Fruit fly (Drosophila melanogaster) whole organism, prepupa: ENCODE results near the gene Flacc.

Experiments
- Blimp-1 ChIP-seq: fragments of 200-800 bp; sonication (Bioruptor generic); optimal IDR thresholded peaks from 3 replicates; lab custom pipeline; 2017; ENCODE audit warnings: missing biosample characterization, missing genetic modification characterization, mild to moderate bottlenecking, moderate library complexity, missing genetic modification reagents
- CG10631 ChIP-seq: fragments of 200-800 bp; sonication (Bioruptor generic); optimal IDR thresholded peaks from 2 replicates; lab custom pipeline; 2016; ENCODE audit warnings: missing biosample characterization, missing genetic modification characterization
- CG10669 ChIP-seq: fragments of 200-800 bp; sonication (Bioruptor generic); optimal IDR thresholded peaks from 3 replicates; lab custom pipeline; 2018; ENCODE audit warnings: missing biosample characterization, mild to moderate bottlenecking, missing genetic modification characterization, moderate library complexity
- CG11294 ChIP-seq: fragments of 200-800 bp; sonication (Bioruptor generic); IDR thresholded peaks from 2 replicates; pipeline ENCODE4 v1.3.6; 2022; ENCODE audit warnings: missing biosample characterization, missing genetic modification characterization
- CG11762 ChIP-seq: fragments of 200-800 bp; sonication (Bioruptor generic); optimal IDR thresholded peaks from 3 replicates; lab custom pipeline; 2016; ENCODE audit warnings: missing biosample characterization, missing genetic modification characterization; ENCODE audit not compliant: insufficient read depth
- CG15336 ChIP-seq: fragments of 200-800 bp; sonication (Bioruptor generic); IDR thresholded peaks from 2 replicates; pipeline ENCODE4 v1.3.6; 2022; ENCODE audit warnings: missing biosample characterization, missing genetic modification characterization
- CG1621 ChIP-seq: fragments of 200-800 bp; sonication (Bioruptor generic); optimal IDR thresholded peaks from 3 replicates; lab custom pipeline; 2018; ENCODE audit warnings: missing biosample characterization, mild to moderate bottlenecking, missing genetic modification characterization
- CG3032 ChIP-seq: fragments of 200-800 bp; optimal IDR thresholded peaks from 2 replicates; lab custom pipeline; 2019; ENCODE audit warnings: missing biosample characterization, mild to moderate bottlenecking, missing genetic modification characterization, moderate library complexity
- CG32006 ChIP-seq: fragments of 200-800 bp; sonication (Bioruptor generic); optimal IDR thresholded peaks from 3 replicates; lab custom pipeline; 2017; ENCODE audit warnings: missing biosample characterization, mild to moderate bottlenecking, missing genetic modification characterization
- CG34406 ChIP-seq: fragments of 200-800 bp; sonication (Bioruptor generic); optimal IDR thresholded peaks from 3 replicates; lab custom pipeline; 2016; ENCODE audit warnings: missing biosample characterization, missing genetic modification characterization
- CG3919 ChIP-seq: fragments of 200-800 bp; sonication (Bioruptor generic); optimal IDR thresholded peaks from 3 replicates; lab custom pipeline; 2016; ENCODE audit warnings: missing biosample characterization, missing genetic modification characterization
- CG6276 ChIP-seq: fragments of 200-800 bp; sonication (Bioruptor generic); optimal IDR thresholded peaks from 2 replicates; lab custom pipeline; 2017; ENCODE audit warnings: missing biosample characterization, mild to moderate bottlenecking, missing genetic modification characterization
- CG6792 ChIP-seq: fragments of 200-800 bp; sonication (Bioruptor generic); optimal IDR thresholded peaks from 3 replicates; lab custom pipeline; 2016; ENCODE audit warnings: missing biosample characterization, missing genetic modification characterization
- CG6808 ChIP-seq: fragments of 200-800 bp; sonication (Bioruptor generic); optimal IDR thresholded peaks from 3 replicates; lab custom pipeline; 2017; ENCODE audit warnings: missing biosample characterization, missing genetic modification characterization, mild to moderate bottlenecking, moderate library complexity, missing genetic modification reagents
- CG6854 ChIP-seq: fragments of 200-800 bp; sonication (Bioruptor generic); optimal IDR thresholded peaks from 2 replicates; lab custom pipeline; 2017; ENCODE audit warnings: missing biosample characterization, mild to moderate bottlenecking, missing genetic modification characterization
- CG7368 ChIP-seq: fragments of 200-800 bp; sonication (Bioruptor generic); optimal IDR thresholded peaks from 3 replicates; lab custom pipeline; 2016; ENCODE audit warnings: missing biosample characterization, missing genetic modification characterization
- CG8119 ChIP-seq: fragments of 200-800 bp; sonication (Bioruptor generic); IDR thresholded peaks from 3 replicates; pipeline ENCODE4 v1.3.6; 2022; ENCODE audit warnings: missing biosample characterization, missing genetic modification characterization
- CG8319 ChIP-seq: fragments of 200-800 bp; sonication (Bioruptor generic); optimal IDR thresholded peaks from 3 replicates; lab custom pipeline; 2016; ENCODE audit warnings: missing biosample characterization, missing genetic modification characterization
- CG8632 ChIP-seq: fragments of 200-800 bp; sonication (Bioruptor generic); optimal IDR thresholded peaks from 3 replicates; lab custom pipeline; 2016; ENCODE audit warnings: missing biosample characterization, missing genetic modification characterization
- CG9139 ChIP-seq: fragments of 200-800 bp; sonication (Bioruptor generic); optimal IDR thresholded peaks from 3 replicates; lab custom pipeline; 2017; ENCODE audit warnings: missing biosample characterization, mild to moderate bottlenecking, missing genetic modification characterization
- Eip75B ChIP-seq: fragments of 200-800 bp; sonication (Bioruptor generic); optimal IDR thresholded peaks from 3 replicates; lab custom pipeline; 2016; ENCODE audit warnings: missing biosample characterization, missing genetic modification characterization
- Eip78C ChIP-seq: fragments of 200-800 bp; sonication (Bioruptor generic); peaks from one replicate; lab custom pipeline; 2016; ENCODE audit warnings: missing biosample characterization, missing genetic modification characterization
- Eip93F ChIP-seq: fragments of 200-800 bp; sonication (Bioruptor generic); optimal IDR thresholded peaks from 2 replicates; lab custom pipeline; 2016; ENCODE audit warnings: missing biosample characterization, mild to moderate bottlenecking, missing genetic modification characterization
- Ets96B ChIP-seq: fragments of 200-800 bp; optimal IDR thresholded peaks from 2 replicates; lab custom pipeline; 2019; ENCODE audit warnings: missing biosample characterization, mild to moderate bottlenecking, missing genetic modification characterization, moderate library complexity
- Hr39 ChIP-seq: fragments of 200-800 bp; sonication (Bioruptor generic); optimal IDR thresholded peaks from 2 replicates; lab custom pipeline; 2016; ENCODE audit warnings: missing biosample characterization, missing genetic modification characterization
- Hr4 ChIP-seq: fragments of 200-800 bp; sonication (Bioruptor generic); optimal IDR thresholded peaks from 3 replicates; lab custom pipeline; 2016; ENCODE audit warnings: missing biosample characterization, missing genetic modification characterization
- Met ChIP-seq: fragments of 200-800 bp; sonication (Bioruptor generic); optimal IDR thresholded peaks from 3 replicates; lab custom pipeline; 2016; ENCODE audit warnings: missing biosample characterization, missing genetic modification characterization
- OdsH ChIP-seq: fragments of 200-800 bp; sonication (Bioruptor generic); optimal IDR thresholded peaks from 3 replicates; lab custom pipeline; 2016; ENCODE audit warnings: missing biosample characterization, missing genetic modification characterization
- Smox ChIP-seq: fragments of 200-800 bp; sonication (Bioruptor generic); optimal IDR thresholded peaks from 3 replicates; lab custom pipeline; 2016; ENCODE audit warnings: missing biosample characterization, missing genetic modification characterization
- Sox102F ChIP-seq: fragments of 200-800 bp; sonication (Bioruptor generic); optimal IDR thresholded peaks from 2 replicates; lab custom pipeline; 2016; ENCODE audit warnings: missing biosample characterization, mild to moderate bottlenecking, missing genetic modification characterization
- Sox14 ChIP-seq: fragments of 200-800 bp; sonication (Bioruptor generic); optimal IDR thresholded peaks from 3 replicates; lab custom pipeline; 2016; ENCODE audit warnings: missing biosample characterization, missing genetic modification characterization
- Sox15 ChIP-seq: fragments of 200-800 bp; sonication (Bioruptor generic); optimal IDR thresholded peaks from 3 replicates; lab custom pipeline; 2016; ENCODE audit warnings: missing biosample characterization, missing genetic modification characterization
- achi ChIP-seq: fragments of 200-800 bp; sonication (Bioruptor generic); optimal IDR thresholded peaks from 3 replicates; lab custom pipeline; 2016; ENCODE audit warnings: missing biosample characterization, missing genetic modification characterization
- acj6 ChIP-seq: fragments of 200-800 bp; sonication (Bioruptor generic); optimal IDR thresholded peaks from 3 replicates; lab custom pipeline; 2016; ENCODE audit warnings: missing biosample characterization, missing genetic modification characterization
- cyc ChIP-seq: fragments of 200-800 bp; sonication (Bioruptor generic); optimal IDR thresholded peaks from 3 replicates; lab custom pipeline; 2016; ENCODE audit warnings: missing biosample characterization, missing genetic modification characterization
- dac ChIP-seq: fragments of 200-800 bp; sonication (Bioruptor generic); optimal IDR thresholded peaks from 2 replicates; lab custom pipeline; 2017; ENCODE audit warnings: missing biosample characterization, mild to moderate bottlenecking, missing genetic modification characterization
- dsx ChIP-seq: fragments of 200-800 bp; optimal IDR thresholded peaks from 3 replicates; lab custom pipeline; 2019; ENCODE audit warnings: missing biosample characterization, mild to moderate bottlenecking, missing genetic modification characterization, moderate library complexity; ENCODE audit not compliant: poor library complexity, severe bottlenecking
- fd59A ChIP-seq: fragments of 200-800 bp; sonication (Bioruptor generic); optimal IDR thresholded peaks from 2 replicates; lab custom pipeline; 2017; ENCODE audit warnings: missing biosample characterization, mild to moderate bottlenecking, missing genetic modification characterization, missing genetic modification reagents
- fd85E ChIP-seq: fragments of 200-800 bp; sonication (Bioruptor generic); optimal IDR thresholded peaks from 3 replicates; lab custom pipeline; 2016; ENCODE audit warnings: missing biosample characterization, missing genetic modification characterization
- lz ChIP-seq: fragments of 200-800 bp; sonication (Bioruptor generic); optimal IDR thresholded peaks from 3 replicates; lab custom pipeline; 2016; ENCODE audit warnings: missing biosample characterization, missing genetic modification characterization
- net ChIP-seq: fragments of 200-800 bp; sonication (Bioruptor generic); optimal IDR thresholded peaks from 3 replicates; lab custom pipeline; 2016; ENCODE audit warnings: missing biosample characterization, missing genetic modification characterization
- pdm3 ChIP-seq: fragments of 200-800 bp; sonication (Bioruptor generic); optimal IDR thresholded peaks from 3 replicates; lab custom pipeline; 2016; ENCODE audit warnings: missing biosample characterization, missing genetic modification characterization
- salr ChIP-seq, 2 experiments: fragments of 200-800 bp; sonication (Bioruptor generic); optimal IDR thresholded peaks; 3 replicates each; lab custom pipeline; 2016 to 2018; ENCODE audit warnings: missing biosample characterization in 2 of 2, missing genetic modification characterization in 2 of 2, mild to moderate bottlenecking in 1 of 2
- spab ChIP-seq: fragments of 200-800 bp; sonication (Bioruptor generic); optimal IDR thresholded peaks from 2 replicates; lab custom pipeline; 2017; ENCODE audit warnings: missing biosample characterization, mild to moderate bottlenecking, missing genetic modification characterization, missing genetic modification reagents
- ss ChIP-seq, 2 experiments: fragments of 200-800 bp; sonication (Bioruptor generic); optimal IDR thresholded peaks; 2 replicates in 1 of 2; 3 replicates in 1 of 2; lab custom pipeline; 2017 to 2018; ENCODE audit warnings: mild to moderate bottlenecking in 2 of 2, missing biosample characterization in 2 of 2, missing genetic modification characterization in 2 of 2, moderate library complexity in 1 of 2
- svp ChIP-seq: fragments of 200-800 bp; sonication (Bioruptor generic); peaks from one replicate; lab custom pipeline; 2016; ENCODE audit warnings: missing biosample characterization, missing genetic modification characterization
- topi ChIP-seq: fragments of 200-800 bp; sonication (Bioruptor generic); optimal IDR thresholded peaks from 3 replicates; lab custom pipeline; 2016; ENCODE audit warnings: missing biosample characterization, missing genetic modification characterization

Flacc gene

dm6 chrX:18929946-18930562, 36.6 kb upstream of the Flacc start, which contains the start of gene CG43759 (continued):
- TF ChIP-seq CG6792, result no peak
- TF ChIP-seq net (GFP tag; lab: Kevin White, UChicago), result peak; percentile 26
- TF ChIP-seq CG11294 (GFP tag; lab: Robert Waterston, UW), result no peak
- no peak for TF ChIP-seq topi (GFP tag; lab: Kevin White, UChicago)
- TF ChIP-seq CG8319 (GFP tag; lab: Kevin White, UChicago), result no peak
- no peak for TF ChIP-seq salr (GFP tag; optimal IDR thresholded peaks at IDR 0.05; lab: Kevin White, UChicago)
- no peak for TF ChIP-seq CG3032
- no peak for TF ChIP-seq Eip75B (GFP tag; lab: Kevin White, UChicago)
- TF ChIP-seq Eip78C (GFP tag; lab: Kevin White, UChicago), result peak; percentile 50
- TF ChIP-seq CG8119, result peak; percentile 31; the same call in 1 of the 3 replicates
- no peak for TF ChIP-seq Blimp-1 (GFP tag; lab: Kevin White, UChicago)
- TF ChIP-seq CG9139 (GFP tag; lab: Kevin White, UChicago), result peak; percentile 8
- peak; percentile 5 for TF ChIP-seq CG3919 (GFP tag; lab: Kevin White, UChicago)
- peak in 1 of 2 experiments; percentile 36 for TF ChIP-seq ss (GFP tag; optimal IDR thresholded peaks at IDR 0.05; lab: Kevin White, UChicago)
- peak; percentile 20 for TF ChIP-seq dsx
- no peak for TF ChIP-seq CG11762 (GFP tag; lab: Kevin White, UChicago)
- no peak for TF ChIP-seq CG6276 (GFP tag; lab: Kevin White, UChicago)
- no peak for TF ChIP-seq Hr4 (GFP tag; lab: Kevin White, UChicago)
- no peak for TF ChIP-seq CG32006
- TF ChIP-seq CG6854 (GFP tag; lab: Kevin White, UChicago), result no peak
- peak; percentile 24 for TF ChIP-seq Sox102F (GFP tag; lab: Kevin White, UChicago)
- no peak for TF ChIP-seq CG7368 (GFP tag; lab: Kevin White, UChicago)
- no peak for TF ChIP-seq cyc (GFP tag; lab: Kevin White, UChicago)
- TF ChIP-seq OdsH (GFP tag; lab: Kevin White, UChicago), result no peak
- no peak for TF ChIP-seq Ets96B
- TF ChIP-seq CG1621, result peak; percentile 33
- TF ChIP-seq dac (GFP tag; lab: Kevin White, UChicago), result no peak
- no peak for TF ChIP-seq acj6 (GFP tag; lab: Kevin White, UChicago)
- TF ChIP-seq CG8632 (GFP tag; lab: Kevin White, UChicago), result no peak

- peak; percentile 31 for TF ChIP-seq CG6276 (GFP tag; lab: Kevin White, UChicago)
- peak; percentile 39 for TF ChIP-seq achi (GFP tag; lab: Kevin White, UChicago)
- peak; percentile 4 for TF ChIP-seq Hr39 (GFP tag; lab: Kevin White, UChicago)
- peak; percentile 32 for TF ChIP-seq CG34406 (GFP tag; lab: Kevin White, UChicago)
- no peak for TF ChIP-seq Eip75B (GFP tag; lab: Kevin White, UChicago)
- peak; percentile 3 for TF ChIP-seq Sox15 (GFP tag; lab: Kevin White, UChicago)
- peak; percentile 92 for TF ChIP-seq Eip78C (GFP tag; lab: Kevin White, UChicago)
- TF ChIP-seq CG10631 (GFP tag; lab: Kevin White, UChicago), result peak; percentile 58
- peak; percentile 19 for TF ChIP-seq Sox14 (GFP tag; lab: Kevin White, UChicago)
- peak; percentile 21 for TF ChIP-seq pdm3
- TF ChIP-seq Met (GFP tag; lab: Kevin White, UChicago), result peak; percentile 25
- peak; percentile 53 for TF ChIP-seq CG10669 (GFP tag; lab: Kevin White, UChicago)
- TF ChIP-seq CG7368 (GFP tag; lab: Kevin White, UChicago), result no peak
- no peak for TF ChIP-seq CG8319 (GFP tag; lab: Kevin White, UChicago)
- TF ChIP-seq svp, result peak; percentile 71
- TF ChIP-seq CG3032, result peak; percentile 67
- TF ChIP-seq CG6792, result no peak
- peak; percentile 1 for TF ChIP-seq lz
- peak; percentile 38 for TF ChIP-seq Smox (GFP tag; lab: Kevin White, UChicago)
- peak; percentile 66 for TF ChIP-seq spab (GFP tag; lab: Kevin White, UChicago)
- TF ChIP-seq fd59A (GFP tag; lab: Kevin White, UChicago), result peak; percentile 55
- peak; percentile 25 for TF ChIP-seq CG3919 (GFP tag; lab: Kevin White, UChicago)
- TF ChIP-seq CG8119, result no peak
- TF ChIP-seq CG11294 (GFP tag; lab: Robert Waterston, UW), result no peak
- peak; percentile 70 for TF ChIP-seq CG6808
- TF ChIP-seq fd85E (GFP tag; lab: Kevin White, UChicago), result no peak
- TF ChIP-seq Sox102F (GFP tag; lab: Kevin White, UChicago), result no peak
- no peak for TF ChIP-seq CG15336 (GFP tag; lab: Robert Waterston, UW)
- no peak for TF ChIP-seq Eip93F (GFP tag; lab: Kevin White, UChicago)
- TF ChIP-seq Blimp-1 (GFP tag; lab: Kevin White, UChicago), result peak; percentile 27
- peak; percentile 27 for TF ChIP-seq CG9139 (GFP tag; lab: Kevin White, UChicago)
- TF ChIP-seq acj6 (GFP tag; lab: Kevin White, UChicago), result peak; percentile 57
- no peak for TF ChIP-seq CG1621
- TF ChIP-seq CG11762 (GFP tag; lab: Kevin White, UChicago), result peak; percentile 25
- TF ChIP-seq salr (GFP tag; optimal IDR thresholded peaks at IDR 0.05; lab: Kevin White, UChicago), result peak; percentile 1 to 18
Measured at dm6 chrX:18929430-18929829, 36.0 kb upstream of the Flacc start.
